Worm (Caenorhabditis elegans): ENCODE data around the gene F35F11.2.

ce11 chrIV:4067336-4067735 is 27.3 kb downstream of the F35F11.2 start:
- TF ChIP-seq alr-1 (tag; optimal IDR thresholded peaks at IDR 0.05) = no peak
- TF ChIP-seq R02D3.7 (tag; optimal IDR thresholded peaks at IDR 0.05) = no peak
- TF ChIP-seq nhr-23 (tag; optimal IDR thresholded peaks at IDR 0.05) = no peak
